Worm (Caenorhabditis elegans) whole organism, mixed stage, embryonic: Measurements from ENCODE around the gene F56A8.8.

ENCODE experiments used
- M03D4.4 ChIP-seq: sonication (generic microtip); optimal IDR thresholded peaks from 2 replicates; lab custom pipeline; 2017; ENCODE audit warnings: mild to moderate bottlenecking, missing genetic modification characterization, missing compliant biosample characterization
- bed-3 ChIP-seq: fragments of 200-800 bp; sonication (Bioruptor generic); optimal IDR thresholded peaks from 3 replicates; lab custom pipeline; 2018; ENCODE audit warnings: mild to moderate bottlenecking, missing genetic modification characterization, moderate library complexity, missing compliant biosample characterization
- blmp-1 ChIP-seq: fragments of 150-350 bp; optimal IDR thresholded peaks from 2 replicates; lab custom pipeline; 2014; ENCODE audit warnings: missing biosample characterization, missing genetic modification characterization
- ceh-39 ChIP-seq: fragments of 150-350 bp; optimal IDR thresholded peaks from 2 replicates; lab custom pipeline; 2014; ENCODE audit warnings: missing biosample characterization, missing genetic modification characterization
- ceh-43 ChIP-seq: fragments of 200-800 bp; sonication (Bioruptor generic); optimal IDR thresholded peaks from 2 replicates; lab custom pipeline; 2018; ENCODE audit warnings: mild to moderate bottlenecking, missing genetic modification characterization, moderate library complexity, missing compliant biosample characterization
- ceh-83 ChIP-seq: fragments of 200-800 bp; sonication (Bioruptor generic); optimal IDR thresholded peaks from 2 replicates; lab custom pipeline; 2018; ENCODE audit warnings: mild to moderate bottlenecking, missing genetic modification characterization, missing compliant biosample characterization
- ces-1 ChIP-seq: fragments of 150-350 bp; optimal IDR thresholded peaks from 2 replicates; lab custom pipeline; 2014; ENCODE audit warnings: missing biosample characterization, missing genetic modification reagents, missing genetic modification characterization
- cnd-1 ChIP-seq: fragments of 200-800 bp; sonication (Bioruptor generic); optimal IDR thresholded peaks from 2 replicates; lab custom pipeline; 2018; ENCODE audit warnings: mild to moderate bottlenecking, missing genetic modification characterization, missing compliant biosample characterization
- drap-1 ChIP-seq: fragments of 200-800 bp; sonication (Bioruptor generic); optimal IDR thresholded peaks from 3 replicates; lab custom pipeline; 2018; ENCODE audit warnings: mild to moderate bottlenecking, missing genetic modification characterization, missing compliant biosample characterization
- elt-1 ChIP-seq: sonication (generic microtip); optimal IDR thresholded peaks from 2 replicates; lab custom pipeline; 2017; ENCODE audit warnings: missing genetic modification characterization, mild to moderate bottlenecking, missing compliant biosample characterization, antibody characterized with exemption, moderate library complexity, borderline replicate concordance; ENCODE audit not compliant: insufficient read depth
- elt-3 ChIP-seq: fragments of 150-350 bp; optimal IDR thresholded peaks from 2 replicates; lab custom pipeline; 2014; ENCODE audit warnings: missing biosample characterization, missing genetic modification characterization
- flh-1 ChIP-seq: fragments of 200-800 bp; sonication (Bioruptor generic); optimal IDR thresholded peaks from 2 replicates; lab custom pipeline; 2018; ENCODE audit warnings: mild to moderate bottlenecking, missing genetic modification characterization, moderate library complexity, missing compliant biosample characterization
- ham-2 ChIP-seq: fragments of 200-800 bp; sonication (Bioruptor generic); optimal IDR thresholded peaks from 2 replicates; lab custom pipeline; 2018; ENCODE audit warnings: mild to moderate bottlenecking, missing genetic modification characterization, missing compliant biosample characterization
- hlh-1 ChIP-seq: fragments of 150-350 bp; optimal IDR thresholded peaks from 2 replicates; lab custom pipeline; 2014; ENCODE audit warnings: missing biosample characterization, missing genetic modification reagents, missing genetic modification characterization
- lin-13 ChIP-seq: fragments of 150-350 bp; optimal IDR thresholded peaks from 2 replicates; lab custom pipeline; 2014; ENCODE audit warnings: missing biosample characterization, missing genetic modification characterization
- lin-32 ChIP-seq: fragments of 200-800 bp; sonication (Bioruptor generic); optimal IDR thresholded peaks from 2 replicates; lab custom pipeline; 2018; ENCODE audit warnings: mild to moderate bottlenecking, missing genetic modification characterization, missing compliant biosample characterization
- lsy-2 ChIP-seq: fragments of 150-350 bp; optimal IDR thresholded peaks from 2 replicates; lab custom pipeline; 2014; ENCODE audit warnings: missing biosample characterization, missing genetic modification characterization
- mab-5 ChIP-seq: fragments of 150-350 bp; optimal IDR thresholded peaks from 2 replicates; lab custom pipeline; 2014; ENCODE audit warnings: missing biosample characterization, missing genetic modification characterization
- mep-1 ChIP-seq: fragments of 150-350 bp; optimal IDR thresholded peaks from 2 replicates; lab custom pipeline; 2017; ENCODE audit warnings: missing biosample characterization, missing genetic modification reagents, missing genetic modification characterization, inconsistent platforms
- mls-2 ChIP-seq: sonication (generic microtip); optimal IDR thresholded peaks from 2 replicates; lab custom pipeline; 2016; ENCODE audit warnings: mild to moderate bottlenecking, missing genetic modification characterization, moderate library complexity, missing compliant biosample characterization
- nhr-12 ChIP-seq: fragments of 150-350 bp; optimal IDR thresholded peaks from 2 replicates; lab custom pipeline; 2014; ENCODE audit warnings: missing biosample characterization, missing genetic modification characterization
- nhr-2 ChIP-seq: fragments of 150-350 bp; optimal IDR thresholded peaks from 2 replicates; lab custom pipeline; 2014; ENCODE audit warnings: missing biosample characterization, missing genetic modification characterization
- nhr-237 ChIP-seq: fragments of 150-350 bp; optimal IDR thresholded peaks from 2 replicates; lab custom pipeline; 2014; ENCODE audit warnings: missing biosample characterization, missing genetic modification characterization
- nhr-28 ChIP-seq: fragments of 150-350 bp; optimal IDR thresholded peaks from 2 replicates; lab custom pipeline; 2014; ENCODE audit warnings: missing biosample characterization, missing genetic modification characterization
- nhr-76 ChIP-seq: sonication (generic microtip); optimal IDR thresholded peaks from 2 replicates; lab custom pipeline; 2017; ENCODE audit warnings: missing biosample characterization, missing genetic modification characterization
- pha-4 ChIP-seq: fragments of 150-350 bp; optimal IDR thresholded peaks from 2 replicates; lab custom pipeline; 2018; ENCODE audit warnings: missing biosample characterization, missing genetic modification reagents, missing genetic modification characterization
- sem-2 ChIP-seq: fragments of 200-800 bp; sonication (Bioruptor generic); optimal IDR thresholded peaks from 2 replicates; lab custom pipeline; 2018; ENCODE audit warnings: mild to moderate bottlenecking, missing genetic modification characterization, missing compliant biosample characterization
- snpc-4 ChIP-seq: fragments of 150-350 bp; optimal IDR thresholded peaks from 2 replicates; lab custom pipeline; 2014; ENCODE audit warnings: missing biosample characterization, missing genetic modification characterization
- sptf-1 ChIP-seq: sonication (generic microtip); optimal IDR thresholded peaks from 2 replicates; lab custom pipeline; 2017; ENCODE audit warnings: mild to moderate bottlenecking, missing genetic modification characterization, moderate library complexity, missing compliant biosample characterization
- tbx-8 ChIP-seq: fragments of 200-800 bp; sonication (Bioruptor generic); optimal IDR thresholded peaks from 2 replicates; lab custom pipeline; 2018; ENCODE audit warnings: mild to moderate bottlenecking, missing genetic modification characterization, moderate library complexity, missing compliant biosample characterization
- unc-120 ChIP-seq: sonication (generic microtip); optimal IDR thresholded peaks from 2 replicates; lab custom pipeline; 2017; ENCODE audit warnings: missing genetic modification characterization, missing compliant biosample characterization; ENCODE audit not compliant: poor library complexity, severe bottlenecking
- unc-39 ChIP-seq: fragments of 150-350 bp; optimal IDR thresholded peaks from 2 replicates; lab custom pipeline; 2014; ENCODE audit warnings: missing biosample characterization, missing genetic modification characterization
- unc-62 ChIP-seq: fragments of 150-350 bp; optimal IDR thresholded peaks from 2 replicates; lab custom pipeline; 2014; ENCODE audit warnings: missing biosample characterization, missing genetic modification reagents, missing genetic modification characterization
- zip-8 ChIP-seq: fragments of 150-350 bp; optimal IDR thresholded peaks from 2 replicates; lab custom pipeline; 2014; ENCODE audit warnings: missing biosample characterization, missing genetic modification characterization
- ztf-11 ChIP-seq: fragments of 150-350 bp; optimal IDR thresholded peaks from 2 replicates; lab custom pipeline; 2014; ENCODE audit warnings: missing biosample characterization, missing genetic modification characterization

F56A8.8 gene

DNA sequence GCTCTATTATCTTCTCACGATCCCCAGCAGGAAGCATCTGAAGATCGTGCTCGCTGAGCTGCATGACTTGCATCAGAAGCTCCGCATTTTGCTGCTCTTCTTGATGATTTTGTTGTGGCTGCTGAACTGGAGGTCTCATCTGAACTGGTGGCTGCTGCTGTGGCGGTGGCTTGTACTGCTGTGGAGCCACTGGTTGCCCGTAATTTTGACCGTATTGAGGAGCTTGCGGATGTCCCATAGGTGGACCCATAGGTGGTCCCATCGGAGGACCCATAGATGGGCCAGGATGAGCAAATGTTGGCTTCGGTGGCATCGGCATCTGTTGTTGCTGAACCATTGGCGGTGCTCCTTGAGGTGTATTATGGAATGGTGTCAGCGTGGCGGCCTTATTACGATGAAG is 18.5 kb upstream of the F56A8.8 start:
- no peak for TF ChIP-seq mls-2 (tag; lab: Kevin White, UChicago)
- TF ChIP-seq ceh-43, result no peak
- TF ChIP-seq elt-1, result no peak
- TF ChIP-seq elt-3, result no peak
- TF ChIP-seq mep-1 (tag; lab: Kevin White, UChicago), result no peak
- TF ChIP-seq cnd-1 (tag; lab: Kevin White, UChicago), result no peak
- TF ChIP-seq flh-1, result no peak
- TF ChIP-seq hlh-1 (tag; lab: Kevin White, UChicago), result no peak
- no peak for TF ChIP-seq ces-1 (GFP tag; lab: Kevin White, UChicago)
- no peak for TF ChIP-seq nhr-2 (tag; lab: Kevin White, UChicago)
- no peak for TF ChIP-seq mab-5 (tag; lab: Kevin White, UChicago)
- no peak for TF ChIP-seq pha-4 (tag; lab: Kevin White, UChicago)

DNA sequence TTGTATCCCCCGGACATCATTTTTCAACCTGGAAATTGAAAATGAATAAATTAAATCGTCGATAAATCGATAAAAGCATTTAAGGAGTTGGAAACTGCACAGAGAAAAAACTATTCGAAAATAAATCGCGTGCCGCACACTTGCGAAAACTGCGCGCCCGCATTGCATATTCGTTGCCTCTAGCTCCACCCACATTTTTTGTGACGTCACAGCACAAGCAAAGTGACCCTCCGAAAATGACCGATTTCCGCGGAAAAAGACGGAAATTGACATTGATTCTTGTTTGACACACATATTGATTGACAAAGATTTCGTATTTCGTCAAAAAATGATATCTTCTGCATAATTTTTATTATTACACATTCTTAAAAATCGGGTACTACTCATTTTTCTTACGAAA is 16.7 kb upstream of the F56A8.8 start, which contains the start of gene cpf-2:
Gene cpf-2 (minus strand): TSS at position 28 of the 400 bp plus-strand sequence.
- no peak for TF ChIP-seq nhr-28
- TF ChIP-seq lsy-2, result peak; percentile 60
- peak; percentile 42 for TF ChIP-seq sem-2 (GFP tag; lab: Kevin White, UChicago)
- TF ChIP-seq elt-3, result no peak
- no peak for TF ChIP-seq elt-1
- TF ChIP-seq hlh-1 (tag; lab: Kevin White, UChicago), result peak; percentile 36
- peak; percentile 58 for TF ChIP-seq M03D4.4 (tag; lab: Kevin White, UChicago)
- TF ChIP-seq nhr-2 (tag; lab: Kevin White, UChicago), result peak; percentile 29
- peak; percentile 55 for TF ChIP-seq bed-3 (GFP tag; lab: Kevin White, UChicago)
- peak; percentile 58 for TF ChIP-seq mep-1 (tag; lab: Kevin White, UChicago)
- TF ChIP-seq ham-2, result peak; percentile 50
- peak; percentile 80 for TF ChIP-seq zip-8 (tag; lab: Kevin White, UChicago)
- no peak for TF ChIP-seq ceh-83 (GFP tag; lab: Kevin White, UChicago)
- peak; percentile 31 for TF ChIP-seq ceh-39 (tag; lab: Kevin White, UChicago)
- TF ChIP-seq ztf-11 (tag; lab: Kevin White, UChicago), result peak; percentile 53
- TF ChIP-seq flh-1, result no peak
- peak; percentile 34 for TF ChIP-seq ces-1 (GFP tag; lab: Kevin White, UChicago)
- peak; percentile 63 for TF ChIP-seq lin-13 (tag; lab: Kevin White, UChicago)
- no peak for TF ChIP-seq tbx-8 (GFP tag; lab: Kevin White, UChicago)
- TF ChIP-seq sptf-1 (tag; lab: Kevin White, UChicago), result peak; percentile 83
- TF ChIP-seq lin-32 (GFP tag; lab: Kevin White, UChicago), result peak; percentile 26
- peak; percentile 77 for TF ChIP-seq drap-1 (GFP tag; lab: Kevin White, UChicago)
- no peak for TF ChIP-seq blmp-1 (tag; lab: Kevin White, UChicago)
- TF ChIP-seq nhr-237, result peak; percentile 39
- TF ChIP-seq unc-62, result no peak
- TF ChIP-seq mls-2 (tag; lab: Kevin White, UChicago), result peak; percentile 79
- no peak for TF ChIP-seq nhr-76 (tag; lab: Kevin White, UChicago)
- TF ChIP-seq nhr-12, result peak; percentile 64
- no peak for TF ChIP-seq mab-5 (tag; lab: Kevin White, UChicago)
- TF ChIP-seq unc-120 (tag; lab: Kevin White, UChicago), result peak; percentile 46
- TF ChIP-seq snpc-4 (tag; lab: Kevin White, UChicago), result no peak
- TF ChIP-seq unc-39, result no peak
- peak; percentile 55 for TF ChIP-seq cnd-1 (tag; lab: Kevin White, UChicago)
- peak; percentile 54 for TF ChIP-seq pha-4 (tag; lab: Kevin White, UChicago)
- TF ChIP-seq ceh-43, result peak; percentile 43
- TF ChIP-seq, all 35 proteins: peak for 23

DNA sequence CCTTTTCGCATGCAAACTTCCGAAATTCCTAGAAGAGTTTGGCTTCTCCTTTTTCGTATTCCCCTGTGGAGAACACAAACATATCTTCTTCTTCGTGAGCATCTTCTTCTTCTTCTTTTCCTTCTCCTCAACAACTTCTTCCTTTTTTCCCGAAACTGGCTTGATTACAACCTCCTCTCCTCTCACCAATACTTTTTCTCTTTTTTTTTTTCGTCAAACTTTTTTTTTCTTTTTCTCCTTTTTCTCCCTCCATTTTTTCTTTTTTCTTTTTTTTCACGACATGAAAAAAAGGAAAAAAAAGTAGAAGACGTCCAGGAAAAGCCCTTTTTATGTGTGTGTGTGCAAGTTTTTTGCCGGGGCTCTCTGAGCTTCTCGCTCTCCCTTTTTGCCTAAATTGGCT is 14.6 kb upstream of the F56A8.8 start:
- TF ChIP-seq ces-1 (GFP tag; lab: Kevin White, UChicago), result peak; percentile 35
- TF ChIP-seq zip-8 (tag; lab: Kevin White, UChicago), result no peak

DNA sequence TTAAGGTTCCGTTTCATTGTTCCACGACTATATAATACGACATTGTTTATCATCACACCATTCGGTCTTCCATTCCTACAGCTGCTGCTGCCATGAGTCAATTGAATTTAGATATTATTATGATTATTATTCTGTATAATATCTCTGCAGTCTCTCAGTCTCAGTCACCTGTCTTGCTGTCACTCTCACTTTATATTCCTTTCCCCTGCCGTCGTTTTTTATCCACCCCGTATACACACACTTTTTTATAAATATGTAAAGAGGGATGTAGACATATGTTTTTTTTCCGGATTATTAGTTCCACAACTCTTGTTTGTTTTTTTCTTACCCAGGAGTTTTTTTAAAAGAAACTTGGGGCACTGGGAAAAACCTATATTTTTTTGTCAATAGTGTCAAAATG is 13.3 kb upstream of the F56A8.8 start:
- TF ChIP-seq unc-62, result no peak
- no peak for TF ChIP-seq sptf-1 (tag; lab: Kevin White, UChicago)
- no peak for TF ChIP-seq bed-3 (GFP tag; lab: Kevin White, UChicago)
- TF ChIP-seq ham-2, result no peak
- TF ChIP-seq ztf-11 (tag; lab: Kevin White, UChicago), result no peak
- TF ChIP-seq flh-1, result no peak
- TF ChIP-seq mep-1 (tag; lab: Kevin White, UChicago), result no peak
- TF ChIP-seq snpc-4 (tag; lab: Kevin White, UChicago), result no peak
- no peak for TF ChIP-seq sem-2 (GFP tag; lab: Kevin White, UChicago)
- TF ChIP-seq hlh-1 (tag; lab: Kevin White, UChicago), result no peak
- no peak for TF ChIP-seq tbx-8 (GFP tag; lab: Kevin White, UChicago)
- no peak for TF ChIP-seq ces-1 (GFP tag; lab: Kevin White, UChicago)
- no peak for TF ChIP-seq ceh-43
- TF ChIP-seq elt-3, result no peak
- no peak for TF ChIP-seq unc-120 (tag; lab: Kevin White, UChicago)
- TF ChIP-seq nhr-12, result no peak
- TF ChIP-seq drap-1 (GFP tag; lab: Kevin White, UChicago), result no peak
- no peak for TF ChIP-seq nhr-76 (tag; lab: Kevin White, UChicago)
- no peak for TF ChIP-seq mls-2 (tag; lab: Kevin White, UChicago)
